Fruit fly (Drosophila melanogaster) whole organism, embryonic: ENCODE measurements around the gene witty.

Experiments used
- Ada2b ChIP-seq: fragments of 200-800 bp; sonication (Bioruptor generic); IDR thresholded peaks from 2 replicates; pipeline ENCODE4 v1.3.6; 2022; ENCODE audit warnings: missing biosample characterization, missing genetic modification characterization
- BtbVII ChIP-seq: fragments of 200-800 bp; sonication (Bioruptor generic); optimal IDR thresholded peaks from 3 replicates; lab custom pipeline; 2017; ENCODE audit warnings: missing biosample characterization, mild to moderate bottlenecking, missing genetic modification characterization
- CG11504 ChIP-seq: fragments of 200-800 bp; sonication (Bioruptor generic); optimal IDR thresholded peaks from 3 replicates; lab custom pipeline; 2019; ENCODE audit warnings: missing biosample characterization, mild to moderate bottlenecking, missing genetic modification characterization, moderate library complexity
- CG1233 ChIP-seq: fragments of 200-800 bp; sonication (Bioruptor generic); optimal IDR thresholded peaks from 4 replicates; lab custom pipeline; 2018; ENCODE audit warnings: missing biosample characterization, mild to moderate bottlenecking, missing genetic modification characterization
- CG12391 ChIP-seq: fragments of 200-800 bp; sonication (Bioruptor generic); optimal IDR thresholded peaks from 3 replicates; lab custom pipeline; 2018; ENCODE audit warnings: missing biosample characterization, mild to moderate bottlenecking, missing genetic modification characterization, moderate library complexity
- CG12744 ChIP-seq: fragments of 200-800 bp; sonication (Bioruptor generic); optimal IDR thresholded peaks from 2 replicates; lab custom pipeline; 2016; ENCODE audit warnings: missing biosample characterization, missing genetic modification characterization
- CG15011 ChIP-seq: fragments of 200-800 bp; sonication (Bioruptor generic); optimal IDR thresholded peaks from 3 replicates; lab custom pipeline; 2018; ENCODE audit warnings: missing biosample characterization, mild to moderate bottlenecking, missing genetic modification characterization
- CG15269 ChIP-seq: fragments of 200-800 bp; sonication (Bioruptor generic); optimal IDR thresholded peaks from 2 replicates; lab custom pipeline; 2018; ENCODE audit warnings: missing biosample characterization, mild to moderate bottlenecking, missing genetic modification characterization, moderate library complexity
- CG1603 ChIP-seq: fragments of 200-800 bp; sonication (Bioruptor generic); optimal IDR thresholded peaks from 2 replicates; lab custom pipeline; 2019; ENCODE audit warnings: missing biosample characterization, mild to moderate bottlenecking, missing genetic modification characterization, moderate library complexity
- CG31365 ChIP-seq: fragments of 200-800 bp; sonication (Bioruptor generic); optimal IDR thresholded peaks from 2 replicates; lab custom pipeline; 2018; ENCODE audit warnings: missing biosample characterization, mild to moderate bottlenecking, missing genetic modification characterization
- CG3407 ChIP-seq: fragments of 200-800 bp; sonication (Bioruptor generic); optimal IDR thresholded peaks from 2 replicates; lab custom pipeline; 2018; ENCODE audit warnings: missing biosample characterization, mild to moderate bottlenecking, missing genetic modification characterization
- CG34376 ChIP-seq: fragments of 200-800 bp; sonication (Bioruptor generic); optimal IDR thresholded peaks from 2 replicates; lab custom pipeline; 2018; ENCODE audit warnings: missing biosample characterization, mild to moderate bottlenecking, missing genetic modification characterization
- CG4360 ChIP-seq: fragments of 200-800 bp; sonication (Bioruptor generic); IDR thresholded peaks from 2 replicates; pipeline ENCODE4 v1.3.6; 2022; ENCODE audit warnings: missing biosample characterization, missing genetic modification characterization
- CG6272 ChIP-seq: fragments of 200-800 bp; sonication (Bioruptor generic); IDR thresholded peaks from 2 replicates; pipeline ENCODE4 v1.3.6; 2022; ENCODE audit warnings: missing biosample characterization, missing genetic modification characterization
- CG6765 ChIP-seq: fragments of 200-800 bp; sonication (Bioruptor generic); optimal IDR thresholded peaks from 3 replicates; lab custom pipeline; 2017; ENCODE audit warnings: missing biosample characterization, mild to moderate bottlenecking, missing genetic modification characterization
- CG7839 ChIP-seq: fragments of 200-800 bp; sonication (Bioruptor generic); optimal IDR thresholded peaks from 3 replicates; lab custom pipeline; 2018; ENCODE audit warnings: missing biosample characterization, mild to moderate bottlenecking, missing genetic modification characterization, moderate library complexity
- CG7987 ChIP-seq: fragments of 200-800 bp; sonication (Bioruptor generic); optimal IDR thresholded peaks from 2 replicates; lab custom pipeline; 2018; ENCODE audit warnings: missing biosample characterization, mild to moderate bottlenecking, missing genetic modification characterization, moderate library complexity
- CG8388 ChIP-seq: fragments of 200-800 bp; sonication (Bioruptor generic); optimal IDR thresholded peaks from 2 replicates; lab custom pipeline; 2019; ENCODE audit warnings: missing biosample characterization, mild to moderate bottlenecking, missing genetic modification characterization, moderate library complexity
- CG8924 ChIP-seq: fragments of 200-800 bp; optimal IDR thresholded peaks from 3 replicates; lab custom pipeline; 2019; ENCODE audit warnings: missing biosample characterization, mild to moderate bottlenecking, missing genetic modification characterization, moderate library complexity
- CG9876 ChIP-seq: fragments of 200-800 bp; sonication (Bioruptor generic); optimal IDR thresholded peaks from 2 replicates; lab custom pipeline; 2016; ENCODE audit warnings: missing biosample characterization, missing genetic modification characterization
- CHES-1-like ChIP-seq: fragments of 200-800 bp; sonication (Bioruptor generic); optimal IDR thresholded peaks from 2 replicates; lab custom pipeline; 2016; ENCODE audit warnings: missing biosample characterization, missing genetic modification characterization
- CkIIα-i1 ChIP-seq: fragments of 200-800 bp; sonication (Bioruptor generic); IDR thresholded peaks from 2 replicates; pipeline ENCODE4 v1.3.6; 2022; ENCODE audit warnings: missing biosample characterization, missing genetic modification characterization
- CrebB ChIP-seq: fragments of 200-800 bp; sonication (Bioruptor generic); optimal IDR thresholded peaks from 3 replicates; lab custom pipeline; 2018; ENCODE audit warnings: missing biosample characterization, mild to moderate bottlenecking, missing genetic modification characterization
- Dbx ChIP-seq: fragments of 200-800 bp; sonication (Bioruptor generic); IDR thresholded peaks from 3 replicates; pipeline ENCODE4 v1.3.6; 2022; ENCODE audit warnings: missing biosample characterization, missing genetic modification characterization
- Deaf1 ChIP-seq: fragments of 200-800 bp; optimal IDR thresholded peaks from 3 replicates; lab custom pipeline; 2019; ENCODE audit warnings: missing biosample characterization, mild to moderate bottlenecking, missing genetic modification characterization, moderate library complexity
- Dek ChIP-seq: fragments of 200-800 bp; sonication (Bioruptor generic); optimal IDR thresholded peaks from 3 replicates; lab custom pipeline; 2019; ENCODE audit warnings: missing biosample characterization, mild to moderate bottlenecking, missing genetic modification characterization, moderate library complexity
- Doc2 ChIP-seq: fragments of 200-800 bp; sonication (Bioruptor generic); IDR thresholded peaks from 2 replicates; pipeline ENCODE4 v1.3.6; 2022; ENCODE audit warnings: missing biosample characterization, missing genetic modification characterization
- E2f2 ChIP-seq: fragments of 200-800 bp; sonication (Bioruptor generic); IDR thresholded peaks from 2 replicates; pipeline ENCODE4 v1.3.6; 2022; ENCODE audit warnings: missing biosample characterization, missing genetic modification characterization
- Eip74EF ChIP-seq, 2 experiments: fragments of 200-800 bp in 1 of 2; fragments of >200 bp in 1 of 2; sonication (Bioruptor generic) in 1 of 2; optimal IDR thresholded peaks; 2 replicates each; lab custom pipeline; 2017 to 2019; ENCODE audit warnings: missing biosample characterization in 2 of 2, missing genetic modification characterization in 2 of 2, mild to moderate bottlenecking in 1 of 2, moderate library complexity in 1 of 2
- Fer3 ChIP-seq: fragments of 200-800 bp; sonication (Bioruptor generic); optimal IDR thresholded peaks from 2 replicates; lab custom pipeline; 2018; ENCODE audit warnings: missing biosample characterization, mild to moderate bottlenecking, missing genetic modification characterization, moderate library complexity
- HHEX ChIP-seq: fragments of 200-800 bp; sonication (Bioruptor generic); optimal IDR thresholded peaks from 3 replicates; lab custom pipeline; 2017; ENCODE audit warnings: missing biosample characterization, mild to moderate bottlenecking, missing genetic modification characterization, missing genetic modification reagents
- Hmr ChIP-seq: fragments of 200-800 bp; sonication (Bioruptor generic); optimal IDR thresholded peaks from 3 replicates; lab custom pipeline; 2017; ENCODE audit warnings: mild to moderate bottlenecking, missing biosample characterization, missing genetic modification reagents, missing genetic modification characterization
- Hmx ChIP-seq: fragments of 200-800 bp; sonication (Bioruptor generic); optimal IDR thresholded peaks from 2 replicates; lab custom pipeline; 2016; ENCODE audit warnings: missing biosample characterization, missing genetic modification characterization
- Jarid2 ChIP-seq: fragments of 200-800 bp; sonication (Bioruptor generic); optimal IDR thresholded peaks from 3 replicates; lab custom pipeline; 2017; ENCODE audit warnings: mild to moderate bottlenecking, missing biosample characterization, missing genetic modification reagents, missing genetic modification characterization
- MTF-1 ChIP-seq: fragments of 200-800 bp; sonication (Bioruptor generic); optimal IDR thresholded peaks from 2 replicates; lab custom pipeline; 2018; ENCODE audit warnings: missing biosample characterization, mild to moderate bottlenecking, missing genetic modification characterization, borderline replicate concordance
- Med ChIP-seq: fragments of 200-800 bp; sonication (Bioruptor generic); peaks from one replicate; lab custom pipeline; 2016; ENCODE audit warnings: missing biosample characterization, missing genetic modification characterization, mild to moderate bottlenecking, inconsistent platforms, moderate library complexity
- Tbp ChIP-seq: fragments of >200 bp; optimal IDR thresholded peaks from 2 replicates; lab custom pipeline; 2018; ENCODE audit warnings: missing biosample characterization, missing genetic modification characterization
- caup ChIP-seq: fragments of 200-800 bp; sonication (Bioruptor generic); optimal IDR thresholded peaks from 3 replicates; lab custom pipeline; 2017; ENCODE audit warnings: missing biosample characterization, mild to moderate bottlenecking, missing genetic modification characterization, moderate library complexity; ENCODE audit not compliant: severe bottlenecking
- dmrt99B ChIP-seq: fragments of 200-800 bp; sonication (Bioruptor generic); optimal IDR thresholded peaks from 2 replicates; lab custom pipeline; 2018; ENCODE audit warnings: missing biosample characterization, mild to moderate bottlenecking, missing genetic modification characterization, moderate library complexity
- en ChIP-seq: fragments of 200-800 bp; sonication (Bioruptor generic); optimal IDR thresholded peaks from 2 replicates; lab custom pipeline; 2016; ENCODE audit warnings: missing biosample characterization, missing genetic modification characterization
- fd3F ChIP-seq: fragments of 200-800 bp; sonication (Bioruptor generic); optimal IDR thresholded peaks from 2 replicates; lab custom pipeline; 2018; ENCODE audit warnings: missing biosample characterization, mild to moderate bottlenecking, missing genetic modification characterization, moderate library complexity
- ftz-f1 ChIP-seq: fragments of 200-800 bp; sonication (Bioruptor generic); optimal IDR thresholded peaks from 2 replicates; lab custom pipeline; 2016; ENCODE audit warnings: missing biosample characterization, missing genetic modification characterization
- hkb ChIP-seq, 2 experiments: fragments of 200-800 bp in 1 of 2; fragments of >200 bp in 1 of 2; sonication (Bioruptor generic) in 1 of 2; IDR thresholded peaks in 1 of 2; optimal IDR thresholded peaks in 1 of 2; 2 replicates each; pipeline versions ENCODE4 v1.3.6 to Lab custom; 2017 to 2022; ENCODE audit warnings: missing biosample characterization in 1 of 2, missing genetic modification characterization in 1 of 2
- lab ChIP-seq: fragments of 200-800 bp; sonication (Bioruptor generic); optimal IDR thresholded peaks from 3 replicates; lab custom pipeline; 2017; ENCODE audit warnings: missing biosample characterization, missing genetic modification characterization, mild to moderate bottlenecking, moderate library complexity, missing genetic modification reagents
- org-1 ChIP-seq: fragments of 200-800 bp; sonication (Bioruptor generic); optimal IDR thresholded peaks from 2 replicates; lab custom pipeline; 2017; ENCODE audit warnings: missing biosample characterization, missing genetic modification characterization
- salm ChIP-seq: fragments of 200-800 bp; sonication (Bioruptor generic); optimal IDR thresholded peaks from 2 replicates; lab custom pipeline; 2018; ENCODE audit warnings: missing biosample characterization, mild to moderate bottlenecking, missing genetic modification characterization
- wek ChIP-seq: fragments of 200-800 bp; sonication (Bioruptor generic); optimal IDR thresholded peaks from 3 replicates; lab custom pipeline; 2018; ENCODE audit warnings: missing biosample characterization, mild to moderate bottlenecking, missing genetic modification characterization, moderate library complexity
- wor ChIP-seq: fragments of 200-800 bp; sonication (Bioruptor generic); IDR thresholded peaks from 2 replicates; pipeline ENCODE4 v1.3.6; 2022; ENCODE audit warnings: missing biosample characterization, missing genetic modification characterization

witty gene

dm6 chr2L:8350560-8351171 is 12.6 kb downstream of the witty start (continued):
- peak; percentile 57 for TF ChIP-seq BtbVII
- TF ChIP-seq wek (GFP tag; lab: Kevin White, UChicago) = peak; percentile 52
- TF ChIP-seq CG6272 (GFP tag; lab: Robert Waterston, UW) = no peak
- no peak for TF ChIP-seq Tbp (GFP tag; lab: Kevin White, UChicago)
- peak; percentile 25; the same call in 1 of the 3 replicates for TF ChIP-seq Dbx (GFP tag; lab: Robert Waterston, UW)
- TF ChIP-seq hkb (optimal IDR thresholded peaks at IDR 0.05; lab: Kevin White, UChicago) = no peak
- peak; percentile 72 for TF ChIP-seq hkb (GFP tag; IDR thresholded peaks at IDR 0.05; lab: Robert Waterston, UW)
- no peak for TF ChIP-seq Hmx (GFP tag; lab: Kevin White, UChicago)
- TF ChIP-seq caup (GFP tag; lab: Kevin White, UChicago) = peak; percentile 54
- peak; percentile 21 for TF ChIP-seq CG12391 (tag; lab: Kevin White, UChicago)
- peak; percentile 32 for TF ChIP-seq CG3407 (GFP tag; lab: Kevin White, UChicago)
- TF ChIP-seq CG15269 (tag; lab: Kevin White, UChicago) = peak; percentile 63
- TF ChIP-seq Ada2b (GFP tag; lab: Robert Waterston, UW) = peak; percentile 12; the same call in 1 of the 2 replicates
- no peak; the same call in 1 of the 2 replicates for TF ChIP-seq E2f2 (GFP tag; lab: Robert Waterston, UW)
- peak; percentile 54 for TF ChIP-seq Fer3 (tag; lab: Kevin White, UChicago)
- TF ChIP-seq CG31365 (tag; lab: Kevin White, UChicago) = peak; percentile 22
- no peak for TF ChIP-seq CkIIα-i1
- no peak for TF ChIP-seq wor
- TF ChIP-seq Eip74EF (GFP tag; optimal IDR thresholded peaks at IDR 0.05; lab: Kevin White, UChicago) = peak in 1 of 2 experiments; percentile 23
- peak; percentile 26 for TF ChIP-seq CG6765 (GFP tag; lab: Kevin White, UChicago)
- TF ChIP-seq CG8388 (GFP tag; lab: Kevin White, UChicago) = peak; percentile 8
- peak; percentile 27 for TF ChIP-seq CG7839 (tag; lab: Kevin White, UChicago)
- TF ChIP-seq CG15011 (GFP tag; lab: Kevin White, UChicago) = peak; percentile 47
- peak; percentile 22 for TF ChIP-seq org-1 (GFP tag; lab: Kevin White, UChicago)
- peak; percentile 78 for TF ChIP-seq lab (GFP tag; lab: Kevin White, UChicago)
- no peak for TF ChIP-seq CHES-1-like
- peak; percentile 74 for TF ChIP-seq Hmr (GFP tag; lab: Kevin White, UChicago)
- peak; percentile 50 for TF ChIP-seq ftz-f1 (GFP tag; lab: Kevin White, UChicago)
- peak; percentile 71 for TF ChIP-seq CrebB (tag; lab: Kevin White, UChicago)
- peak; percentile 57 for TF ChIP-seq CG34376 (GFP tag; lab: Kevin White, UChicago)
- TF ChIP-seq Jarid2 = peak; percentile 19
- peak; percentile 44 for TF ChIP-seq CG1233
- TF ChIP-seq HHEX = peak; percentile 61
- peak; percentile 39 for TF ChIP-seq salm (tag; lab: Kevin White, UChicago)
- no peak for TF ChIP-seq Doc2 (GFP tag; lab: Robert Waterston, UW)
- no peak for TF ChIP-seq CG1603 (tag; lab: Kevin White, UChicago)
- peak; percentile 41 for TF ChIP-seq MTF-1
- TF ChIP-seq CG7987 (GFP tag; lab: Kevin White, UChicago) = peak; percentile 44
- peak; percentile 86 for TF ChIP-seq Med (GFP tag; lab: Kevin White, UChicago)
- TF ChIP-seq Dek = peak; percentile 41
- TF ChIP-seq CG12744 (GFP tag; lab: Kevin White, UChicago) = peak; percentile 52
- no peak for TF ChIP-seq CG9876
- TF ChIP-seq dmrt99B = peak; percentile 25
- peak; percentile 26 for TF ChIP-seq CG8924 (tag; lab: Kevin White, UChicago)
- no peak for TF ChIP-seq CG4360 (GFP tag; lab: Robert Waterston, UW)
- TF ChIP-seq CG11504 = no peak
- TF ChIP-seq fd3F (GFP tag; lab: Kevin White, UChicago) = peak; percentile 28
- TF ChIP-seq Deaf1 (tag; lab: Kevin White, UChicago) = no peak
- TF ChIP-seq en (GFP tag; lab: Kevin White, UChicago) = no peak
